Worm (Caenorhabditis elegans): Measurements from ENCODE around the gene K09E3.2.
"Not testable (repeated sequence)": the region's sequence is repeated elsewhere in the genome, so short reads cannot be mapped to it uniquely, and the experiment has no call there.

Gene K09E3.2

DNA sequence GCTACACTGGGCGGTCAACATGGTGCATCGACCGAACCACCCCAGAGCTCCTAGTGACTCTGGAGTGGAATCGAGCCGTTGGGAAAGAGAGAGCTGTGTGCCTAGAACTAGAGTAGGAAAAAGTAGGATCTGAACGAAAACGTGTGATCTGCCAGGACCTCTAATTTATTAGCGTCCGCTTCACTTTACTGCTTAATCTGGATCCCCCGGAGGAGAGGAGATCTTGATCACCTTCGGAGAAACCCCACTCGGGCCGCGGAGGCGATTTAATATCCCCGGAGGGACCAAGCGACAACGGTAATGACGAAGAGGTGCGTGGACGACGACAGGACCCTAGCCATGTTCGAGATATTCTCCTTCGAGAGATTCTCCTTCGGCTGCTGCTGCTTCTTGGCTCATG, at the start of gene K09E3.2:
Gene K09E3.2, plus strand, starts transcription at position 301 of the 400 bp plus-strand sequence.
- not testable (repeated sequence) for TF ChIP-seq unc-42, ceh-22, zip-5 (tag; optimal IDR thresholded peaks at IDR 0.05)

DNA sequence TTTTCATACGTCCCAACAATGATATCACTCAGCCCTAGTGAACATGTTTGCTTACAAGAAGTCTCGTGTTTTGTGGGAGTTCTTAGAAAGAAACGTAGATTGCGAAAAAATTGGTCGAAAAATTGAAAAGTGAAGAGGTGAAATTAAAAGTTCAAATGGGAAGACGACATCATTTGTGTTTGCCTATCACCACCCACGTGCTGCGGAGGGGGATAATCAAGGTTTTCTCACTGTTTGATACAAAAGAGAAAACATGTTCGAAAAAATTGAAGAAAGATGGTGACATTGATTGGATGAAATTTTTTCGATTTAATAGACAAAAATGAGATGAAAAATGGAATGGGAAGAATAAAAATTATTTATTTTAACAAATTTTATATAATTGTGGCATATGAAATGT, 47.0 kb upstream of the K09E3.2 start:
- TF ChIP-seq ceh-24 (tag; optimal IDR thresholded peaks at IDR 0.05) (no peak), zip-5 (tag; optimal IDR thresholded peaks at IDR 0.05) (no peak), syd-9 (tag; optimal IDR thresholded peaks at IDR 0.05) (no peak), lin-11 (tag; optimal IDR thresholded peaks at IDR 0.05) (no peak), F13H6.1 (tag; optimal IDR thresholded peaks at IDR 0.05) (no peak), pax-1 (tag; optimal IDR thresholded peaks at IDR 0.05) (no peak), ceh-48 (tag; optimal IDR thresholded peaks at IDR 0.05) (no peak), C08G9.2 (tag; optimal IDR thresholded peaks at IDR 0.05) (no peak), sox-2 (GFP tag; IDR thresholded peaks at IDR 0.05) (no peak), C38D4.7 (GFP tag; optimal IDR thresholded peaks at IDR 0.05) (no peak), Y22D7AL.16 (tag; optimal IDR thresholded peaks at IDR 0.05) (no peak), hlh-30 (tag; optimal IDR thresholded peaks at IDR 0.05; ENCODE audit: insufficient read depth) (no peak), pat-9 (tag; optimal IDR thresholded peaks at IDR 0.05) (no peak), K09A11.1 (tag; optimal IDR thresholded peaks at IDR 0.05; ENCODE audit: insufficient read depth) (no peak), elt-4 (tag; optimal IDR thresholded peaks at IDR 0.05) (no peak), odd-2 (tag; optimal IDR thresholded peaks at IDR 0.05) (no peak), unc-3 (GFP tag; conservative IDR thresholded peaks at IDR 0.05) (no peak), unc-3 (tag; optimal IDR thresholded peaks at IDR 0.05) (no peak), sdc-2 (tag; optimal IDR thresholded peaks at IDR 0.05) (no peak), ceh-45 (GFP tag; IDR thresholded peaks at IDR 0.05) (no peak)

DNA sequence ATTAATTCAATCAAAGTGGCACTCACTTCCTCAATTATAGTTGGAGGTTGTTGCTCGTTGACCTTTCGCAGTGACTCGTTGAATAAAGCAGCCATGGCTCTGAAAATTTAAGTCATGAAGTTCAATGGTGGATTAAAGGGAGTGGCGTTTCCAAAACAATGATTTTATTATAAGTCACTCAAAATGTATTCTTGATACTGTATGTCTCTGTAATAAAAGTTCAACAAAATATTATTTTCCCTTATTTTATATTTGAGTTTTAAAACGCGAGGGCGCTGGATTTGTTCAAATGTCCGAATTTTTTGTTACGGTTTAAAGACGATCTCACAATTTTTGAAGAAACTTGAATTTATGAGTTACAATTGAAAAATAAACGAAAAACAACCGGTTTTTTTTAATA, 45.4 kb upstream of the K09E3.2 start, which contains the start of gene C30G4.4:
Gene C30G4.4, minus strand, starts transcription at position 101 of the 400 bp plus-strand sequence.
- TF ChIP-seq K09A11.1 (tag; optimal IDR thresholded peaks at IDR 0.05; ENCODE audit: insufficient read depth) = no peak
- no peak for TF ChIP-seq ceh-34 (tag; optimal IDR thresholded peaks at IDR 0.05)
- no peak for TF ChIP-seq odd-2 (tag; optimal IDR thresholded peaks at IDR 0.05)
- no peak for TF ChIP-seq pax-1 (tag; optimal IDR thresholded peaks at IDR 0.05)

DNA sequence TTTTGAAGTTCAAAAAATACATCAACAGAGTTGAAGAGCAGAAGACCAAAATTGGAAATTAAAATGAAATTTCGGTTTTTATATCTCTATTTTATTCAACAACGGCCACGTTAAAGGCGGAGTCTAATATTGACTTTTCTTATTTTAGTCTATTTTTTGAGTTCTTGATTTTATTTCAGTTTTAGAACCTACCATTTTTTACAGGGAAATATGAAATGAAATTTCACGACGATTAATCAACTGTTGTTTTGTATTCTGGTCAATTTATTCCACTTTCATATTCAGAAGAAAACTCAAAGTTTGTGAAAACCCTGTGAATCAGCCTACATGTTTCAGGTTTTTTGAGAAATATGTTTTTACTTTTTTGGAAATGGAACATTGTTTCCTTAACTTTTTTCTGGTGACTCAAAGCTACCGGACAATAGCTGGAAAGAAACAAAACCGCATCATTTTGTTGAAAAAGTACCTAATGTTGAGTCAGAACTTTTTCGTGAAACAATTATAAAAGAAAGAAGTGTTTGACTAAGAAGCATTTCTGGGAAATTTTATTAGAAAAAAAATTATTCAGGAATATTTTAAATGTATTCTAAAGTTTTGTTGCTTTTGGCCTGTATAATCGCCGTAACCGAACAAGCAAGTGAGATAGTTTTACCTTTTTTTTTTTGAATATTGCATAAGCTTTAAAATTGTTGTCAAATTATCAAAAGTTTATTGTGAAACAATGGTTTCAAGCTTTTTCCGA, 36.7 kb upstream of the K09E3.2 start, which contains the start of the genes irld-23 and C08A9.10:
Gene irld-23, minus strand, starts transcription at position 51 of the 742 bp plus-strand sequence.
Gene C08A9.10, plus strand, starts transcription at position 545 of the 742 bp plus-strand sequence.
- TF ChIP-seq ama-1 (optimal IDR thresholded peaks at IDR 0.05) = no peak
- no peak for TF ChIP-seq F13H6.1 (tag; optimal IDR thresholded peaks at IDR 0.05)

DNA sequence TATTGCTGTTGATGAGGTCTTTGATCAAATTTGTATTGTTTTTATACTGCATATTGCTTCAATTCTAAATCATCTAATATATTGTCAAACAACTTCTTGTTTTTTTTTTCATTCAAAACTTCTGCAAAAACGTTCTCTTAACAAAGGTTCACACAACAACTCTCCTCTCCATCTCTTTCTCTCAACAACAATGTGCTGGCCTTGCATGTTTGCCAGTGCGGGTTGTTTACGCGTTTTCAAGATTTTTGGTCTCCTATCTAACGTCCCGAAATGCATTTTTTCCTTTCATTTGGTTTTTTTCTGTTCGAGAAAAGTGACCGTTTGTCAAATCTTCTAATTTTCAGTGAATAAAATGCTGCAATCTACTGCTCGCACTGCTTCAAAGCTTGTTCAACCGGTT, 25.0 kb upstream of the K09E3.2 start, which contains the start of gene sod-3:
Gene sod-3, plus strand, starts transcription at position 338 of the 400 bp plus-strand sequence.
- TF ChIP-seq fkh-10 (GFP tag; optimal IDR thresholded peaks at IDR 0.05) (no peak), sdc-2 (tag; optimal IDR thresholded peaks at IDR 0.05) (no peak), mec-3 (tag; optimal IDR thresholded peaks at IDR 0.05; ENCODE audit: borderline replicate concordance) (no peak), ets-4 (tag; optimal IDR thresholded peaks at IDR 0.05) (no peak), pros-1 (tag; optimal IDR thresholded peaks at IDR 0.05) (no peak), unc-3 (GFP tag; conservative IDR thresholded peaks at IDR 0.05) (no peak), unc-3 (tag; optimal IDR thresholded peaks at IDR 0.05) (no peak), ama-1 (optimal IDR thresholded peaks at IDR 0.05) (no peak), T23F11.4 (GFP tag; optimal IDR thresholded peaks at IDR 0.05) (no peak), unc-55 (GFP tag; optimal IDR thresholded peaks at IDR 0.05) (no peak), ceh-2 (tag; optimal IDR thresholded peaks at IDR 0.05) (no peak), ahr-1 (tag; optimal IDR thresholded peaks at IDR 0.05) (no peak), eyg-1 (tag; optimal IDR thresholded peaks at IDR 0.05) (no peak), unc-86 (tag; optimal IDR thresholded peaks at IDR 0.05) (no peak), odd-2 (tag; optimal IDR thresholded peaks at IDR 0.05) (no peak), pqm-1 (tag; optimal IDR thresholded peaks at IDR 0.05) (no peak), elt-4 (tag; optimal IDR thresholded peaks at IDR 0.05) (no peak), hlh-6 (tag; optimal IDR thresholded peaks at IDR 0.05) (no peak), rnt-1 (tag; optimal IDR thresholded peaks at IDR 0.05) (no peak), Y22D7AL.16 (tag; optimal IDR thresholded peaks at IDR 0.05) (no peak), ceh-22 (tag; optimal IDR thresholded peaks at IDR 0.05) (no peak)

Data from whole organism, late embryonic.